Worm (Caenorhabditis elegans) whole organism, mixed stage, embryonic: ENCODE measurements around the gene Y43F8B.17.
A peak's percentile ranks its signal among the peaks of the same experiment; 100 is the strongest.

Experiments used
- M03D4.4 ChIP-seq: sonication (generic microtip); optimal IDR thresholded peaks from 2 replicates; lab custom pipeline; 2017; ENCODE audit warnings: mild to moderate bottlenecking, missing genetic modification characterization, missing compliant biosample characterization
- blmp-1 ChIP-seq: fragments of 150-350 bp; optimal IDR thresholded peaks from 2 replicates; lab custom pipeline; 2014; ENCODE audit warnings: missing biosample characterization, missing genetic modification characterization
- ceh-39 ChIP-seq: fragments of 150-350 bp; optimal IDR thresholded peaks from 2 replicates; lab custom pipeline; 2014; ENCODE audit warnings: missing biosample characterization, missing genetic modification characterization
- ceh-83 ChIP-seq: fragments of 200-800 bp; sonication (Bioruptor generic); optimal IDR thresholded peaks from 2 replicates; lab custom pipeline; 2018; ENCODE audit warnings: mild to moderate bottlenecking, missing genetic modification characterization, missing compliant biosample characterization
- ces-1 ChIP-seq: fragments of 150-350 bp; optimal IDR thresholded peaks from 2 replicates; lab custom pipeline; 2014; ENCODE audit warnings: missing biosample characterization, missing genetic modification reagents, missing genetic modification characterization
- cnd-1 ChIP-seq: fragments of 200-800 bp; sonication (Bioruptor generic); optimal IDR thresholded peaks from 2 replicates; lab custom pipeline; 2018; ENCODE audit warnings: mild to moderate bottlenecking, missing genetic modification characterization, missing compliant biosample characterization
- drap-1 ChIP-seq: fragments of 200-800 bp; sonication (Bioruptor generic); optimal IDR thresholded peaks from 3 replicates; lab custom pipeline; 2018; ENCODE audit warnings: mild to moderate bottlenecking, missing genetic modification characterization, missing compliant biosample characterization
- elt-1 ChIP-seq: sonication (generic microtip); optimal IDR thresholded peaks from 2 replicates; lab custom pipeline; 2017; ENCODE audit warnings: missing genetic modification characterization, mild to moderate bottlenecking, missing compliant biosample characterization, antibody characterized with exemption, moderate library complexity, borderline replicate concordance; ENCODE audit not compliant: insufficient read depth
- elt-3 ChIP-seq: fragments of 150-350 bp; optimal IDR thresholded peaks from 2 replicates; lab custom pipeline; 2014; ENCODE audit warnings: missing biosample characterization, missing genetic modification characterization
- ham-2 ChIP-seq: fragments of 200-800 bp; sonication (Bioruptor generic); optimal IDR thresholded peaks from 2 replicates; lab custom pipeline; 2018; ENCODE audit warnings: mild to moderate bottlenecking, missing genetic modification characterization, missing compliant biosample characterization
- hlh-1 ChIP-seq: fragments of 150-350 bp; optimal IDR thresholded peaks from 2 replicates; lab custom pipeline; 2014; ENCODE audit warnings: missing biosample characterization, missing genetic modification reagents, missing genetic modification characterization
- lin-13 ChIP-seq: fragments of 150-350 bp; optimal IDR thresholded peaks from 2 replicates; lab custom pipeline; 2014; ENCODE audit warnings: missing biosample characterization, missing genetic modification characterization
- lin-32 ChIP-seq: fragments of 200-800 bp; sonication (Bioruptor generic); optimal IDR thresholded peaks from 2 replicates; lab custom pipeline; 2018; ENCODE audit warnings: mild to moderate bottlenecking, missing genetic modification characterization, missing compliant biosample characterization
- lsy-2 ChIP-seq: fragments of 150-350 bp; optimal IDR thresholded peaks from 2 replicates; lab custom pipeline; 2014; ENCODE audit warnings: missing biosample characterization, missing genetic modification characterization
- mep-1 ChIP-seq: fragments of 150-350 bp; optimal IDR thresholded peaks from 2 replicates; lab custom pipeline; 2017; ENCODE audit warnings: missing biosample characterization, missing genetic modification reagents, missing genetic modification characterization, inconsistent platforms
- mls-2 ChIP-seq: sonication (generic microtip); optimal IDR thresholded peaks from 2 replicates; lab custom pipeline; 2016; ENCODE audit warnings: mild to moderate bottlenecking, missing genetic modification characterization, moderate library complexity, missing compliant biosample characterization
- nhr-12 ChIP-seq: fragments of 150-350 bp; optimal IDR thresholded peaks from 2 replicates; lab custom pipeline; 2014; ENCODE audit warnings: missing biosample characterization, missing genetic modification characterization
- nhr-2 ChIP-seq: fragments of 150-350 bp; optimal IDR thresholded peaks from 2 replicates; lab custom pipeline; 2014; ENCODE audit warnings: missing biosample characterization, missing genetic modification characterization
- nhr-28 ChIP-seq: fragments of 150-350 bp; optimal IDR thresholded peaks from 2 replicates; lab custom pipeline; 2014; ENCODE audit warnings: missing biosample characterization, missing genetic modification characterization
- nhr-76 ChIP-seq: sonication (generic microtip); optimal IDR thresholded peaks from 2 replicates; lab custom pipeline; 2017; ENCODE audit warnings: missing biosample characterization, missing genetic modification characterization
- pha-4 ChIP-seq: fragments of 150-350 bp; optimal IDR thresholded peaks from 2 replicates; lab custom pipeline; 2018; ENCODE audit warnings: missing biosample characterization, missing genetic modification reagents, missing genetic modification characterization
- snpc-4 ChIP-seq: fragments of 150-350 bp; optimal IDR thresholded peaks from 2 replicates; lab custom pipeline; 2014; ENCODE audit warnings: missing biosample characterization, missing genetic modification characterization
- sptf-1 ChIP-seq: sonication (generic microtip); optimal IDR thresholded peaks from 2 replicates; lab custom pipeline; 2017; ENCODE audit warnings: mild to moderate bottlenecking, missing genetic modification characterization, moderate library complexity, missing compliant biosample characterization
- unc-120 ChIP-seq: sonication (generic microtip); optimal IDR thresholded peaks from 2 replicates; lab custom pipeline; 2017; ENCODE audit warnings: missing genetic modification characterization, missing compliant biosample characterization; ENCODE audit not compliant: poor library complexity, severe bottlenecking
- unc-39 ChIP-seq: fragments of 150-350 bp; optimal IDR thresholded peaks from 2 replicates; lab custom pipeline; 2014; ENCODE audit warnings: missing biosample characterization, missing genetic modification characterization
- unc-62 ChIP-seq: fragments of 150-350 bp; optimal IDR thresholded peaks from 2 replicates; lab custom pipeline; 2014; ENCODE audit warnings: missing biosample characterization, missing genetic modification reagents, missing genetic modification characterization
- zip-8 ChIP-seq: fragments of 150-350 bp; optimal IDR thresholded peaks from 2 replicates; lab custom pipeline; 2014; ENCODE audit warnings: missing biosample characterization, missing genetic modification characterization
- ztf-11 ChIP-seq: fragments of 150-350 bp; optimal IDR thresholded peaks from 2 replicates; lab custom pipeline; 2014; ENCODE audit warnings: missing biosample characterization, missing genetic modification characterization

Gene Y43F8B.17

ce11 chrV:19484507-19484906 lies at the start of gene Y43F8B.17:
Gene Y43F8B.17 (plus strand): TSS chrV:19484721.
- TF ChIP-seq ztf-11 (tag; lab: Kevin White, UChicago), result no peak

DNA sequence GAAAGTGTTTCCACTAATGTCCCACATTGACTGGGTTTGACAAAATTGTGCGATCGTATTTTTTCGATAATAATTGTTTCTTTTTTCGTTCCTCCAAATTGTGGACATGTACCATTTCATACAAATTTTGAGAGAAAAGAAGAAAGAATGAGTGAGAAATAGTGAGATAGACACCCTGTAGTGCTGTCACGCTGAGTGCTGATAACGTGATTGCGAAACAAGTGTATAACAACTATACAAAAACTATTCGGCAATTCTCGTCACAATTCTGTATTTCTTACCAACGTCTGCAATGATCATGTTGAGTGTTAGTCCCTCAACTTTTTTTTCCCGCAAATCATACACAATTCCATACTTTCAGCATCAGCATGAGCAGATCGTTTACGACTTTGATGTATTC lies 48.2 kb upstream of the Y43F8B.17 start, which contains the start of gene C25F9.14:
Gene C25F9.14 (plus strand): TSS at position 178 of the 400 bp plus-strand sequence.
- no peak for TF ChIP-seq ztf-11 (tag; lab: Kevin White, UChicago)
- no peak for TF ChIP-seq pha-4
- TF ChIP-seq zip-8 (tag; lab: Kevin White, UChicago), result no peak
- no peak for TF ChIP-seq nhr-2 (tag; lab: Kevin White, UChicago)
- TF ChIP-seq unc-39, result no peak
- TF ChIP-seq nhr-28, result no peak
- no peak for TF ChIP-seq nhr-76
- TF ChIP-seq mep-1 (tag; lab: Kevin White, UChicago), result no peak
- no peak for TF ChIP-seq mls-2
- no peak for TF ChIP-seq cnd-1
- TF ChIP-seq ceh-83 (GFP tag; lab: Kevin White, UChicago), result no peak
- no peak for TF ChIP-seq snpc-4 (tag; lab: Kevin White, UChicago)
- TF ChIP-seq ceh-39 (tag; lab: Kevin White, UChicago), result no peak
- TF ChIP-seq unc-120 (tag; lab: Kevin White, UChicago), result no peak
- no peak for TF ChIP-seq drap-1
- TF ChIP-seq unc-62 (GFP tag; lab: Kevin White, UChicago), result no peak

ce11 chrV:19443599-19443998 lies 40.9 kb upstream of the Y43F8B.17 start:
- TF ChIP-seq hlh-1 (tag; lab: Kevin White, UChicago) (no peak), zip-8 (tag; lab: Kevin White, UChicago) (peak; percentile 76)

DNA sequence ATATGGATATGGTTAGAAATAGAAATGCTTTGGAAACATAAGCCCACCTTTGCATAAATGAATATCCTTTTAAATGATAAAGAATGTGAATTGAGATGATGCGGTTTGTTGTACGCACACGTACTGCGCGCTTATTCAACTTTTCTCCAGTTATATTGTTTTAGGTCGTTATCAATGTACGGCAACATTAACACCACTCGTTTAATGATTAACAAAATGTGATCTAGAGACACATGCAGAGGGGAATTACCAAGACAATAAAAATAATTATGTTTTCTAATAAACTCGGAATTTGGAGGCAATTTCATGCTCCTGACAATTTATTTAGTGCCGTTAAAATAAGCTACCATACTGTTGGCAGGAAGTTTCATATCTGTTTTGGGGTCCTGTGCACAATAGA lies 39.1 kb upstream of the Y43F8B.17 start, which contains the start of gene M04C3.1:
Gene M04C3.1 (minus strand): TSS at position 164 of the 400 bp plus-strand sequence.
- TF ChIP-seq lin-32 (no peak), pha-4 (no peak)

- TF ChIP-seq ham-2 (GFP tag; lab: Kevin White, UChicago) (no peak), drap-1 (no peak), ztf-11 (tag; lab: Kevin White, UChicago) (no peak), lsy-2 (tag; lab: Kevin White, UChicago) (no peak), blmp-1 (tag; lab: Kevin White, UChicago) (no peak), ceh-83 (GFP tag; lab: Kevin White, UChicago) (no peak), zip-8 (tag; lab: Kevin White, UChicago) (no peak), mep-1 (tag; lab: Kevin White, UChicago) (no peak), snpc-4 (tag; lab: Kevin White, UChicago) (no peak), ces-1 (GFP tag; lab: Kevin White, UChicago) (no peak), nhr-76 (no peak), mls-2 (no peak)
Measured at ce11 chrV:19448805-19449204, 35.7 kb upstream of the Y43F8B.17 start, which contains the start of gene M04C3.2. Gene M04C3.2 (minus strand): TSS chrV:19448905.

DNA sequence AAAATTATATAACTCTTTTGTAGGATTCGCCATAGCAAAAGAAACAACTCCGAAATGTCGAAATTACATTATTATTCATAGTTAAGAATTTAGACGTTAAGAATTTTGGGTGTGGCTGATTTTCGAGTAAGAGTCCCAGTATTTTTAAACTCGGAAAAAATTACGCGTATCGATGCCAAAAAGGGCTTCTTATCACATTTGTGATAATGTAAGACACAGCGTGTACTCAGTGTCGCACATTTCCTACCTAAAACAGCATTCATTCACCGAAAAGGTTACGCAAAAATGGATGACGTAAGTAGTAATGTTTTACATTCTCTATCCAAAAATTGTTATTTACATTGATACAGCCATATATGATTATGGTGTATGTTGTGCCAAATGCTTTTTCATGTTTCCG lies 35.0 kb upstream of the Y43F8B.17 start, which contains the start of gene M04C3.5:
Gene M04C3.5 (plus strand): TSS at position 190 of the 400 bp plus-strand sequence.
- TF ChIP-seq lin-32 (no peak), drap-1 (no peak), unc-120 (tag; lab: Kevin White, UChicago) (no peak), elt-1 (no peak), ztf-11 (tag; lab: Kevin White, UChicago) (no peak), lin-13 (tag; lab: Kevin White, UChicago) (no peak), nhr-12 (no peak), M03D4.4 (no peak), snpc-4 (tag; lab: Kevin White, UChicago) (no peak), hlh-1 (tag; lab: Kevin White, UChicago) (no peak), elt-3 (tag; lab: Kevin White, UChicago) (no peak), ces-1 (GFP tag; lab: Kevin White, UChicago) (no peak), mls-2 (no peak)

ce11 chrV:19455650-19456049 lies 28.9 kb upstream of the Y43F8B.17 start, which contains the start of the genes Y43F8B.13 and Y43F8B.14:
Gene Y43F8B.13 (plus strand): TSS chrV:19455950.
Gene Y43F8B.14 (minus strand): TSS chrV:19455971.
- no peak for TF ChIP-seq nhr-28
- no peak for TF ChIP-seq ceh-39 (tag; lab: Kevin White, UChicago)
- no peak for TF ChIP-seq zip-8 (tag; lab: Kevin White, UChicago)
- TF ChIP-seq pha-4, result no peak
- TF ChIP-seq sptf-1 (tag; lab: Kevin White, UChicago), result no peak
- TF ChIP-seq unc-39, result no peak
- no peak for TF ChIP-seq unc-62 (GFP tag; lab: Kevin White, UChicago)
- TF ChIP-seq unc-120 (tag; lab: Kevin White, UChicago), result no peak
- TF ChIP-seq mls-2, result no peak
- no peak for TF ChIP-seq nhr-2 (tag; lab: Kevin White, UChicago)
- TF ChIP-seq nhr-76, result no peak
- TF ChIP-seq cnd-1, result no peak
